Worm (Caenorhabditis elegans): Measurements from ENCODE around the gene Y32F6B.1.

- TF ChIP-seq him-1 (tag; optimal IDR thresholded peaks at IDR 0.05) (no peak), W03F9.2 (tag; optimal IDR thresholded peaks at IDR 0.05) (no peak)
Measured at ce11 chrV:10433721-10434120, 50.8 kb downstream of the Y32F6B.1 start, which contains the start of gene Y32F6A.4.

All from whole organism, L4/young adult.